Worm (Caenorhabditis elegans) whole organism, early embryonic: ENCODE results near the gene copz-1.

Experiments used
- ama-1 ChIP-seq: fragments of 150-350 bp; optimal IDR thresholded peaks from 2 replicates; lab custom pipeline; 2014
- ceh-36 ChIP-seq: sonication (generic microtip); optimal IDR thresholded peaks from 2 replicates; lab custom pipeline; 2016; ENCODE audit warnings: missing genetic modification characterization, inconsistent platforms, missing compliant biosample characterization

ce11 chrII:10859359-10859758, 13.3 kb upstream of the copz-1 start:
- TF ChIP-seq ama-1 (lab: Kevin White, UChicago) (no peak), ceh-36 (tag; lab: Kevin White, UChicago) (no peak)
